Fruit fly (Drosophila melanogaster): ENCODE measurements around the gene CG31278.

dm6 chr3R:10675101-10675500 lies 33.0 kb downstream of the CG31278 start:
- no peak for TF ChIP-seq CG7101 (tag; optimal IDR thresholded peaks at IDR 0.05)
- no peak for TF ChIP-seq CG12768 (GFP tag; optimal IDR thresholded peaks at IDR 0.05)
- peak; percentile 20 for TF ChIP-seq CG14711 (tag; optimal IDR thresholded peaks at IDR 0.05)
- no peak for TF ChIP-seq toe (GFP tag; optimal IDR thresholded peaks at IDR 0.05)
- no peak for TF ChIP-seq cnc (optimal IDR thresholded peaks at IDR 0.05)
- no peak for TF ChIP-seq kay (GFP tag; ENCODE audit: borderline replicate concordance)
- TF ChIP-seq bab1 (GFP tag; optimal IDR thresholded peaks at IDR 0.05), result peak; percentile 56
- TF ChIP-seq Clk (GFP tag; optimal IDR thresholded peaks at IDR 0.05), result no peak
- no peak for TF ChIP-seq ovo (GFP tag; optimal IDR thresholded peaks at IDR 0.05)
- peak; percentile 25 for TF ChIP-seq Crg-1 (GFP tag; optimal IDR thresholded peaks at IDR 0.05)
- no peak for TF ChIP-seq tj (GFP tag; optimal IDR thresholded peaks at IDR 0.05)
- no peak for TF ChIP-seq CG7045 (GFP tag; optimal IDR thresholded peaks at IDR 0.05)
- no peak for TF ChIP-seq cic (GFP tag; optimal IDR thresholded peaks at IDR 0.05)
- no peak for TF ChIP-seq CG33017 (tag; optimal IDR thresholded peaks at IDR 0.05)

Data from whole organism, adult.